Worm (Caenorhabditis elegans) whole organism, young adult: Measurements from ENCODE around the gene cysl-1.

Experiments used
- B0019.2 ChIP-seq: fragments of 200-800 bp; sonication (Bioruptor generic); conservative IDR thresholded peaks from 2 replicates; pipeline ENCODE4 v1.3.6; 2022; ENCODE audit warnings: missing genetic modification reagents, missing genetic modification characterization, missing compliant biosample characterization
- B0035.1 ChIP-seq: sonication (generic microtip); optimal IDR thresholded peaks from 2 replicates; lab custom pipeline; 2016; ENCODE audit warnings: missing genetic modification characterization, mild to moderate bottlenecking, missing compliant biosample characterization, missing genotype, missing genetic modification reagents
- B0261.1 ChIP-seq: sonication (generic microtip); optimal IDR thresholded peaks from 2 replicates; lab custom pipeline; 2016; ENCODE audit warnings: mild to moderate bottlenecking, missing genetic modification characterization, moderate library complexity, missing compliant biosample characterization
- F23B12.7 ChIP-seq: sonication (generic microtip); optimal IDR thresholded peaks from 2 replicates; lab custom pipeline; 2017; ENCODE audit warnings: missing genetic modification characterization, mild to moderate bottlenecking, missing compliant biosample characterization, antibody characterized with exemption, moderate library complexity; ENCODE audit not compliant: insufficient read depth
- F33H1.4 ChIP-seq: fragments of 200-800 bp; sonication (Bioruptor generic); IDR thresholded peaks from 2 replicates; pipeline ENCODE4 v1.3.6; 2022; ENCODE audit warnings: missing genetic modification reagents, missing genetic modification characterization, missing compliant biosample characterization
- F55B11.4 ChIP-seq: sonication (generic microtip); optimal IDR thresholded peaks from 2 replicates; lab custom pipeline; 2016; ENCODE audit warnings: missing compliant biosample characterization, missing genetic modification characterization, borderline replicate concordance; ENCODE audit not compliant: insufficient read depth
- K12H6.12 ChIP-seq: fragments of 200-800 bp; sonication (Bioruptor generic); optimal IDR thresholded peaks from 2 replicates; lab custom pipeline; 2018; ENCODE audit warnings: mild to moderate bottlenecking, missing genetic modification characterization, missing compliant biosample characterization
- Y53G8AR.9 ChIP-seq: fragments of 200-800 bp; sonication (Bioruptor generic); conservative IDR thresholded peaks from 2 replicates; pipeline ENCODE4 v1.3.6; 2022; ENCODE audit warnings: missing genetic modification reagents, missing genetic modification characterization, missing compliant biosample characterization
- Y56A3A.18 ChIP-seq: fragments of 200-800 bp; sonication (Bioruptor generic); IDR thresholded peaks from 2 replicates; pipeline ENCODE4 v1.3.6; 2022; ENCODE audit warnings: missing genetic modification reagents, missing genetic modification characterization, missing compliant biosample characterization
- Y67H2A.10 ChIP-seq: fragments of 200-800 bp; sonication (Bioruptor generic); conservative IDR thresholded peaks from 2 replicates; pipeline ENCODE4 v1.3.6; 2022; ENCODE audit warnings: missing genetic modification reagents, missing genetic modification characterization, missing compliant biosample characterization
- Y95B8A.8 ChIP-seq: fragments of 200-800 bp; sonication (Bioruptor generic); IDR thresholded peaks from 2 replicates; pipeline ENCODE4 v1.3.6; 2022; ENCODE audit warnings: missing genetic modification reagents, missing genetic modification characterization, missing compliant biosample characterization
- ama-1 ChIP-seq, 3 experiments: fragments of 150-350 bp in 1 of 3; sonication (generic microtip) in 2 of 3; optimal IDR thresholded peaks; 2 replicates each; lab custom pipeline; 2014 to 2018; ENCODE audit warnings: missing biosample characterization in 2 of 3, missing genetic modification characterization in 2 of 3, missing genetic modification reagents in 2 of 3
- aptf-2 ChIP-seq: fragments of 200-800 bp; sonication (Bioruptor generic); conservative IDR thresholded peaks from 2 replicates; pipeline ENCODE4 v1.3.6; 2022; ENCODE audit warnings: missing genetic modification reagents, missing genetic modification characterization, missing compliant biosample characterization
- aptf-3 ChIP-seq: fragments of 200-800 bp; sonication (Bioruptor generic); IDR thresholded peaks from 2 replicates; pipeline ENCODE4 v1.3.6; 2022; ENCODE audit warnings: missing genetic modification characterization, missing compliant biosample characterization
- attf-5 ChIP-seq: fragments of 200-800 bp; sonication (Bioruptor generic); optimal IDR thresholded peaks from 2 replicates; lab custom pipeline; 2018; ENCODE audit warnings: mild to moderate bottlenecking, missing genetic modification characterization, missing compliant biosample characterization
- cebp-1 ChIP-seq, 2 experiments: fragments of 200-800 bp in 1 of 2; sonication (Bioruptor generic) in 1 of 2; sonication (generic microtip) in 1 of 2; IDR thresholded peaks in 1 of 2; optimal IDR thresholded peaks in 1 of 2; 2 replicates each; pipeline versions ENCODE4 v1.3.6 to Lab custom; 2017 to 2022; ENCODE audit warnings: missing compliant biosample characterization in 2 of 2, missing genetic modification characterization in 2 of 2, mild to moderate bottlenecking in 1 of 2, missing genetic modification reagents in 1 of 2, moderate library complexity in 1 of 2
- ceh-100 ChIP-seq: fragments of 200-800 bp; sonication (Bioruptor generic); IDR thresholded peaks from 2 replicates; pipeline ENCODE4 v1.3.6; 2022; ENCODE audit warnings: missing genetic modification reagents, missing genetic modification characterization, missing compliant biosample characterization
- ceh-40 ChIP-seq: fragments of 200-800 bp; sonication (Bioruptor generic); IDR thresholded peaks from 2 replicates; pipeline ENCODE4 v1.3.6; 2022; ENCODE audit warnings: missing genetic modification characterization, missing compliant biosample characterization
- ceh-91 ChIP-seq: fragments of 200-800 bp; sonication (Bioruptor generic); IDR thresholded peaks from 2 replicates; pipeline ENCODE4 v1.3.6; 2022; ENCODE audit warnings: missing genetic modification reagents, missing genetic modification characterization, missing compliant biosample characterization
- dox-1 ChIP-seq: fragments of 200-800 bp; sonication (Bioruptor generic); IDR thresholded peaks from 2 replicates; pipeline ENCODE4 v1.3.6; 2022; ENCODE audit warnings: missing genetic modification reagents, missing genetic modification characterization, missing compliant biosample characterization
- dpff-1 ChIP-seq: sonication (generic microtip); optimal IDR thresholded peaks from 2 replicates; lab custom pipeline; 2017; ENCODE audit warnings: mild to moderate bottlenecking, missing genetic modification characterization, missing compliant biosample characterization
- egl-44 ChIP-seq: fragments of 200-800 bp; sonication (Bioruptor generic); IDR thresholded peaks from 2 replicates; pipeline ENCODE4 v1.3.6; 2022; ENCODE audit warnings: missing genetic modification reagents, missing genetic modification characterization, missing compliant biosample characterization
- hsf-1 ChIP-seq: fragments of 200-800 bp; sonication (Bioruptor generic); IDR thresholded peaks from 2 replicates; pipeline ENCODE4 v1.3.6; 2022; ENCODE audit warnings: missing genetic modification reagents, missing genetic modification characterization, missing compliant biosample characterization
- lag-1 ChIP-seq: fragments of 200-800 bp; sonication (Bioruptor generic); IDR thresholded peaks from 2 replicates; pipeline ENCODE4 v1.3.6; 2022; ENCODE audit warnings: missing genetic modification reagents, missing genetic modification characterization, missing compliant biosample characterization
- let-526 ChIP-seq: fragments of 200-800 bp; sonication (Bioruptor generic); IDR thresholded peaks from 2 replicates; pipeline ENCODE4 v1.3.6; 2022; ENCODE audit warnings: missing genetic modification reagents, missing genetic modification characterization, missing compliant biosample characterization
- lin-54 ChIP-seq: fragments of 200-800 bp; sonication (Bioruptor generic); optimal IDR thresholded peaks from 2 replicates; lab custom pipeline; 2018; ENCODE audit warnings: mild to moderate bottlenecking, missing genetic modification characterization, missing compliant biosample characterization
- lir-1 ChIP-seq: fragments of 200-800 bp; sonication (Bioruptor generic); conservative IDR thresholded peaks from 2 replicates; pipeline ENCODE4 v1.3.6; 2022; ENCODE audit warnings: missing genetic modification reagents, missing genetic modification characterization, missing compliant biosample characterization
- lsl-1 ChIP-seq: fragments of 200-800 bp; sonication (Bioruptor generic); optimal IDR thresholded peaks from 2 replicates; lab custom pipeline; 2018; ENCODE audit warnings: mild to moderate bottlenecking, missing genetic modification characterization, moderate library complexity, missing compliant biosample characterization
- mxl-1 ChIP-seq: sonication (generic microtip); optimal IDR thresholded peaks from 2 replicates; lab custom pipeline; 2016; ENCODE audit warnings: missing genetic modification characterization, missing compliant biosample characterization
- nfya-1 ChIP-seq: sonication (generic microtip); optimal IDR thresholded peaks from 2 replicates; lab custom pipeline; 2017; ENCODE audit warnings: antibody characterized with exemption, missing compliant biosample characterization, missing genetic modification characterization, borderline replicate concordance; ENCODE audit not compliant: insufficient read depth
- nfya-2 ChIP-seq: fragments of 200-800 bp; sonication (Bioruptor generic); IDR thresholded peaks from 2 replicates; pipeline ENCODE4 v1.3.6; 2022; ENCODE audit warnings: missing genetic modification reagents, missing genetic modification characterization, missing compliant biosample characterization
- nhr-179 ChIP-seq: sonication (generic microtip); optimal IDR thresholded peaks from 2 replicates; lab custom pipeline; 2016; ENCODE audit warnings: mild to moderate bottlenecking, missing genetic modification characterization, missing compliant biosample characterization
- nhr-80 ChIP-seq: sonication (generic microtip); optimal IDR thresholded peaks from 2 replicates; lab custom pipeline; 2016; ENCODE audit warnings: missing genetic modification characterization, missing compliant biosample characterization
- nhr-90 ChIP-seq: sonication (generic microtip); optimal IDR thresholded peaks from 2 replicates; lab custom pipeline; 2016; ENCODE audit warnings: missing genotype, mild to moderate bottlenecking, missing genetic modification characterization, missing compliant biosample characterization
- rcor-1 ChIP-seq: fragments of 200-800 bp; sonication (Bioruptor generic); IDR thresholded peaks from 2 replicates; pipeline ENCODE4 v1.3.6; 2022; ENCODE audit warnings: missing genetic modification reagents, missing genetic modification characterization, missing compliant biosample characterization
- sdz-38 ChIP-seq: sonication (generic microtip); optimal IDR thresholded peaks from 2 replicates; lab custom pipeline; 2016; ENCODE audit warnings: missing genotype, missing genetic modification characterization, missing compliant biosample characterization
- sptf-2 ChIP-seq: fragments of 200-800 bp; sonication (Bioruptor generic); optimal IDR thresholded peaks from 2 replicates; lab custom pipeline; 2018; ENCODE audit warnings: mild to moderate bottlenecking, missing genetic modification characterization, missing compliant biosample characterization
- tbp1 ChIP-seq: fragments of 200-800 bp; sonication (Bioruptor generic); optimal IDR thresholded peaks from 2 replicates; lab custom pipeline; 2018; ENCODE audit warnings: mild to moderate bottlenecking, missing genetic modification characterization, missing compliant biosample characterization
- tbx-9 ChIP-seq: sonication (generic microtip); optimal IDR thresholded peaks from 2 replicates; lab custom pipeline; 2016; ENCODE audit warnings: borderline replicate concordance, missing genetic modification characterization, inconsistent platforms, missing compliant biosample characterization
- tlf-1 ChIP-seq: fragments of 200-800 bp; sonication (Bioruptor generic); optimal IDR thresholded peaks from 2 replicates; lab custom pipeline; 2018; ENCODE audit warnings: mild to moderate bottlenecking, missing genetic modification characterization, missing compliant biosample characterization
- unc-62 ChIP-seq: fragments of 150-350 bp; optimal IDR thresholded peaks from 2 replicates; lab custom pipeline; 2014; ENCODE audit warnings: missing biosample characterization, missing genetic modification reagents, missing genetic modification characterization
- ztf-25 ChIP-seq: fragments of 200-800 bp; sonication (Bioruptor generic); IDR thresholded peaks from 2 replicates; pipeline ENCODE4 v1.3.6; 2022; ENCODE audit warnings: missing genetic modification reagents, missing genetic modification characterization, missing compliant biosample characterization
- ztf-26 ChIP-seq: sonication (generic microtip); optimal IDR thresholded peaks from 2 replicates; lab custom pipeline; 2017; ENCODE audit warnings: missing genetic modification characterization, missing compliant biosample characterization

Gene cysl-1

DNA sequence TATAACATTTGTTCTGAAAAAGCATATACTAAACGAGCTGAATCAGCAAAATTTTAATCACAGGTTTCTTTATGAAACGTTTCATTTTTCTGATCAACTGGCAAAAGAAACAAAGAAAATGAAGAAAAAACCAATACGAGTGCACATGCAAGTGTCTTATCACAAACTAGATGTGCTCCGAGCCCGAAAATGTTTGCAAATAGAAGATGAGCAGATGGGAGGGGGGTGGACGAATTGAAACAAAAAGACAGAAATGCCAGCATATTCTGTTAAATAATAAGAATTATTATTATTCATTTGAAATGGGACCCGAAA lies 20.4 kb downstream of the cysl-1 start:
- TF ChIP-seq unc-62: no peak
- TF ChIP-seq nhr-80 (tag; lab: Kevin White, UChicago): peak; percentile 31

DNA sequence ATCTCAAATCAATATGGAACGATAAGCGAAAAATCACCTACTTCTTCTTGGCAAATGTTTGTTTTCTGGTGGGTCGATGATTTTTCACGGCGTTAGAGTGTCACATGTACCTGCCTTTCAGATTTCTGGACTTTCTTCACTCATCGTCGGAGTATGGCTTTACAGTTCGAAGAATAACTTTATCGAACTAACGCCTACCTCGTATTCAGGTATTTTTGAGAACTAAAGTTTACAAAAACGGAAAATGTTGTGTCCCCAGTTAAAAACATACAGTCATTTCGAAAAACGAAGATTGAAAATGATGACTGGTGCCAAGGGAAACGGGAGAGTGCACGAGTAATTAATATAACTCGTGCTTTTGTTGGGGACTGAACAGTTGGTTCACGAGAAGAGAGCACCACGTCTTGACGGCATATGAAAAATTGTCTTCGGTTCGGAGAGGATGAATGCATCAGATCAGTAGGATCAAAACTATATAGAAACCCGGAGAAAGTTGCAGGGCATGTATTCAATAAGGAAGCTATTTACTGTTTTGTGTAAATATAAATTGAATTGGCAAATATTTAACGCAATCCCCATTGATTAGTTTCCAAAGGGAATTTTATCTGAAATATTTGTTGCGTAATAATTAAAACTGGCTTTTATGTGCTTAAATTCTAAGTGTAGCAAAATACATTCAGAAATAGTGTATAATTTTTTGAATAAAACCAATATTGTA lies 20.9 kb downstream of the cysl-1 start:
- TF ChIP-seq Y53G8AR.9: no peak
- no peak for TF ChIP-seq attf-5
- no peak for TF ChIP-seq lin-54 (GFP tag; lab: Kevin White, UChicago)
- no peak for TF ChIP-seq F23B12.7 (tag; lab: Kevin White, UChicago)
- no peak for TF ChIP-seq unc-62
- TF ChIP-seq nfya-1 (tag; lab: Kevin White, UChicago): no peak
- TF ChIP-seq K12H6.12: no peak
- TF ChIP-seq nfya-2 (GFP tag; lab: Robert Waterston, UW): no peak
- TF ChIP-seq nhr-179 (tag; lab: Kevin White, UChicago): no peak
- no peak for TF ChIP-seq tbx-9
- no peak for TF ChIP-seq sptf-2

DNA sequence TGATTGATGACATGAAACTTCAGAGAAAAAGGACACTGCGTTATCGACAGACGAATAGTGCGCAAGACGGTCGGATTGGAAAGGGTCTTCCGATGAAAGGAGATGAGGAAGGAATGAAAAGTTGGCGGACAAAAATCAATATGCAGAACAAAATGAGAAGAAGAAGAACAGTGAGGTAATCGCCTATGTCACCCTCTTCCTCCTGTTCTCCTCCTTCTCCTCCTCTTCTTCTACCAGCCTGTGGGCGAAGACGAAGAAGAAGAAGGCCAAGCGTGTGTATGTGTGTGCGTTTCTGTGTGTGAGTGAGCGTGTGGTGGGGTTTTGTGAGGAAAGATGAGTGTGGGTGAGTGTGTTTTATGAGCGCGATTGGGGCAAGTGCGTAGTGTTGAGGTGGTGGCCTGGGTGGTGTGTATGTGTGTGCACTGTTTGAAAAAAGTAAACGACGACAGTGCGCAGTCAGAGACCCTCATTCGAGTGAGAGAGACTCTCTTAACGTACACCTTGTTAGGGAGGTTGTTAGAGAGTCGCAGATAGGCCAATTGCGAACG lies 22.0 kb downstream of the cysl-1 start, which contains the start of gene tsp-21:
TSS of gene tsp-21 (plus strand) at position 146 of the 548 bp plus-strand sequence.
- TF ChIP-seq ceh-91 (no peak), Y56A3A.18 (0 out of 2 replicates have a peak, but pooled peaks have one; percentile 30), attf-5 (peak; percentile 60), dpff-1 (tag; lab: Kevin White, UChicago) (no peak), F33H1.4 (GFP tag; lab: Robert Waterston, UW) (no peak), unc-62 (no peak), aptf-3 (GFP tag; lab: Robert Waterston, UW) (no peak), tbp1 (GFP tag; lab: Kevin White, UChicago) (peak; percentile 35), ztf-25 (GFP tag; lab: Robert Waterston, UW) (no peak), mxl-1 (no peak), lir-1 (GFP tag; lab: Robert Waterston, UW) (peak; percentile 92), egl-44 (GFP tag; lab: Robert Waterston, UW) (no peak), rcor-1 (GFP tag; lab: Robert Waterston, UW) (peak; percentile 31; the same call in 1 of the 2 replicates), ceh-100 (GFP tag; lab: Robert Waterston, UW) (no peak), lag-1 (GFP tag; lab: Robert Waterston, UW) (no peak), tbx-9 (no peak), ceh-40 (GFP tag; lab: Robert Waterston, UW) (no peak), cebp-1 (GFP tag; IDR thresholded peaks at IDR 0.05; lab: Robert Waterston, UW) (peak; percentile 39; the same call in 1 of the 2 replicates), cebp-1 (tag; optimal IDR thresholded peaks at IDR 0.05; lab: Kevin White, UChicago) (peak; percentile 81), hsf-1 (GFP tag; lab: Robert Waterston, UW) (no peak), lsl-1 (GFP tag; lab: Kevin White, UChicago) (no peak), Y67H2A.10 (GFP tag; lab: Robert Waterston, UW) (no peak), B0261.1 (tag; lab: Kevin White, UChicago) (no peak), dox-1 (GFP tag; lab: Robert Waterston, UW) (peak; percentile 88; the same call in 1 of the 2 replicates), Y95B8A.8 (GFP tag; lab: Robert Waterston, UW) (no peak), let-526 (GFP tag; lab: Robert Waterston, UW) (0 out of 2 replicates have a peak, but pooled peaks have one; percentile 10), ama-1 (optimal IDR thresholded peaks at IDR 0.05; lab: Kevin White, UChicago) (no peak), ama-1 (GFP tag; optimal IDR thresholded peaks at IDR 0.05; lab: Kevin White, UChicago) (no peak), aptf-2 (GFP tag; lab: Robert Waterston, UW) (no peak), B0035.1 (tag; lab: Kevin White, UChicago) (no peak), tlf-1 (no peak), B0019.2 (no peak), F55B11.4 (tag; lab: Kevin White, UChicago) (no peak), nfya-2 (GFP tag; lab: Robert Waterston, UW) (no peak), sdz-38 (tag; lab: Kevin White, UChicago) (no peak), nhr-90 (tag; lab: Kevin White, UChicago) (peak; percentile 45), lin-54 (GFP tag; lab: Kevin White, UChicago) (peak; percentile 9), ztf-26 (tag; lab: Kevin White, UChicago) (peak; percentile 42)
